Fruit fly (Drosophila melanogaster) whole organism: ENCODE measurements around the gene CG43924.
A peak's percentile ranks its signal among the peaks of the same experiment; 100 is the strongest.

Experiments
- CG8478 ChIP-seq: fragments of >200 bp; optimal IDR thresholded peaks from 2 replicates; lab custom pipeline; 2018; ENCODE audit warnings: inconsistent platforms
- Dll ChIP-seq: fragments of >200 bp; optimal IDR thresholded peaks from 2 replicates; lab custom pipeline; 2017
- pan ChIP-seq: fragments of >200 bp; optimal IDR thresholded peaks from 2 replicates; lab custom pipeline; 2017
- psq ChIP-seq: fragments of >200 bp; optimal IDR thresholded peaks from 2 replicates; lab custom pipeline; 2017
- usp ChIP-seq: fragments of >200 bp; optimal IDR thresholded peaks from 2 replicates; lab custom pipeline; 2017; ENCODE audit warnings: missing biosample characterization, missing genetic modification characterization, mixed read lengths

DNA sequence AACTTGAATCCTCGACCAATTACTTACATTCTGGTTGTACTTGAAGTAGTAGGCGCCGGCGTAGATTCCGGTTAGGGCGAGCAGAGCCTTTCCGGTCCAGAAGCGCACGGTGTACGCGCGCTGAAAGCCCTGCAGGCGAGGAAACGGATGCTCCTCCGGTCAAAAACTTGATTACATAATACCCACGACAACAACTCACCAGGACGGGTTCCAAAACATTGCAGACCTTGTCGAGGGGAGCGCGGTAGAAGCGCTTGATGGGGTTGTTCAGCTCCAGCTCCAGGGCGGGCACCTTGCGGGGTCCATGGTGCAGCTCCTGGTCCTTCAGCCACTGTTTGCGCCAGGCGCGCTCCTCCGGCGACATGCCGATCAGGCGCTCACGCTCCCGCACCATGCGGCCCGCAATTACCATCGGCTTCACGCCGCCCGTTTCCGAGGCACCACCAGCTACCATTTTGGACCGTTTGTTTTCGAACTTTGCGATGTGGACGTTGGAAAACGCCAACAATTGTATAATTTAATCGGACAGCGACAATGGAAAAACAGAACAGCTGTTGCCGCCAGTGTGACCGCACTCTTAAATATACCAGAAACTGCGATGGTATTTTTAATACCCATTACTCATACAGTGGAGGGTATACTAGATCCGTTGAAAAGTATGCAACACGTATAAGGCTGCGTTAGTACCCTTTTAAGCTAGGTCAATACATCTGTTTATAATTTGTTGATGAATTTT lies 39.8 kb upstream of the CG43924 start, which contains the start of gene ND-B17:
- no peak for TF ChIP-seq psq (lab: Kevin White, UChicago)
- TF ChIP-seq pan (lab: Kevin White, UChicago), result peak; percentile 44
- TF ChIP-seq Dll (lab: Kevin White, UChicago), result no peak
- no peak for TF ChIP-seq usp (GFP tag; lab: Kevin White, UChicago)
- TF ChIP-seq CG8478 (lab: Kevin White, UChicago), result no peak
